Worm (Caenorhabditis elegans) whole organism, midembryonic: ENCODE data around the gene tpa-1.
"Not testable (repeated sequence)": the region's sequence is repeated elsewhere in the genome, so short reads cannot be mapped to it uniquely, and the experiment has no call there.

ENCODE experiments used
- T22C8.4 ChIP-seq: fragments of 200-800 bp; sonication (Bioruptor generic); IDR thresholded peaks from 2 replicates; pipeline ENCODE4 v1.3.6; 2022; ENCODE audit warnings: missing genetic modification characterization, missing compliant biosample characterization
- cog-1 ChIP-seq: sonication (generic microtip); optimal IDR thresholded peaks from 2 replicates; lab custom pipeline; 2016; ENCODE audit warnings: missing genetic modification characterization, missing compliant biosample characterization
- flt-1 ChIP-seq: fragments of 200-800 bp; sonication (Bioruptor generic); IDR thresholded peaks from 2 replicates; pipeline ENCODE4 v1.3.6; 2022; ENCODE audit warnings: missing genetic modification characterization, missing compliant biosample characterization
- klf-2 ChIP-seq: fragments of 200-800 bp; sonication (Bioruptor generic); conservative IDR thresholded peaks from 2 replicates; pipeline ENCODE4 v1.3.6; 2022; ENCODE audit warnings: missing genetic modification reagents, missing genetic modification characterization, missing compliant biosample characterization
- med-1 ChIP-seq: sonication (generic microtip); optimal IDR thresholded peaks from 2 replicates; lab custom pipeline; 2017; ENCODE audit warnings: missing genetic modification characterization, mild to moderate bottlenecking, missing compliant biosample characterization, antibody characterized with exemption, missing genetic modification reagents; ENCODE audit not compliant: insufficient read depth
- ref-1 ChIP-seq: fragments of 200-800 bp; sonication (Bioruptor generic); conservative IDR thresholded peaks from 2 replicates; pipeline ENCODE4 v1.3.6; 2022; ENCODE audit warnings: missing genetic modification reagents, missing genetic modification characterization, missing compliant biosample characterization
- tab-1 ChIP-seq: fragments of 200-800 bp; sonication (Bioruptor generic); IDR thresholded peaks from 2 replicates; pipeline ENCODE4 v1.3.6; 2022; ENCODE audit warnings: missing genetic modification characterization, missing compliant biosample characterization
- ztf-23 ChIP-seq: fragments of 200-800 bp; sonication (Bioruptor generic); IDR thresholded peaks from 2 replicates; pipeline ENCODE4 v1.3.6; 2022; ENCODE audit warnings: missing genetic modification reagents, missing genetic modification characterization, missing compliant biosample characterization
- ztf-29 ChIP-seq: fragments of 200-800 bp; sonication (Bioruptor generic); IDR thresholded peaks from 2 replicates; pipeline ENCODE4 v1.3.6; 2022; ENCODE audit warnings: missing genetic modification reagents, missing genetic modification characterization, missing compliant biosample characterization

tpa-1 gene

DNA sequence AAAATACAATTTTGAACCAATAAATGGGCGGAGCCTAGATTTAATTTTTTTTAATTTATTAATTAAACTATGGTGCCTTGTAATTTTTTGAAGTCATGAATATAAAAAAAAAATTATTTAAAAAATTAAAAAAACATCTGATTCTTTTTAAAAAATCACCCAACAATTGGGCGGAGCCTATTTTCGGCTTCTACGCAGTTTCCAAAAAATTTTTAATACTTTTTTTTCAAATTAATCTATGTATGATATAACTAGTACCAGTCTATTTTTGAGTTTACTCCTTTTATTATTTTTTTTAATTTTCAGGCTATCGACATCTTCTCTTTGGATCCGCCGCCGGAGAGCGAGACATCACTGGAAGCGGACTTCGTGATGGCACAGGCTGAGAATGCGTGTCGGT, at the start of gene tpa-1:
Gene tpa-1, plus strand, starts transcription at position 301 of the 400 bp plus-strand sequence.
- TF ChIP-seq T22C8.4 = no peak
- no peak for TF ChIP-seq flt-1
- TF ChIP-seq ztf-29 (GFP tag; lab: Robert Waterston, UW) = no peak
- no peak for TF ChIP-seq med-1
- TF ChIP-seq tab-1 = no peak
- TF ChIP-seq cog-1 (tag; lab: Kevin White, UChicago) = no peak
- TF ChIP-seq ref-1 = no peak
- no peak for TF ChIP-seq klf-2
- TF ChIP-seq ztf-23 (GFP tag; lab: Robert Waterston, UW) = no peak

- TF ChIP-seq cog-1 (tag; lab: Kevin White, UChicago) = no peak
- no peak for TF ChIP-seq flt-1
- no peak for TF ChIP-seq ztf-29 (GFP tag; lab: Robert Waterston, UW)
- TF ChIP-seq ref-1 = no peak
- no peak for TF ChIP-seq med-1
Measured at ce11 chrIV:48780-49179, 43.0 kb upstream of the tpa-1 start, which contains the start of gene frm-5.1. TSS of gene frm-5.1 (minus strand) at chrIV:48880.

ce11 chrIV:51219-51618, 40.6 kb upstream of the tpa-1 start:
- no peak for TF ChIP-seq cog-1 (tag; lab: Kevin White, UChicago)
- TF ChIP-seq flt-1 = 0 out of 2 replicates have a peak, but pooled peaks have one; percentile 23

DNA sequence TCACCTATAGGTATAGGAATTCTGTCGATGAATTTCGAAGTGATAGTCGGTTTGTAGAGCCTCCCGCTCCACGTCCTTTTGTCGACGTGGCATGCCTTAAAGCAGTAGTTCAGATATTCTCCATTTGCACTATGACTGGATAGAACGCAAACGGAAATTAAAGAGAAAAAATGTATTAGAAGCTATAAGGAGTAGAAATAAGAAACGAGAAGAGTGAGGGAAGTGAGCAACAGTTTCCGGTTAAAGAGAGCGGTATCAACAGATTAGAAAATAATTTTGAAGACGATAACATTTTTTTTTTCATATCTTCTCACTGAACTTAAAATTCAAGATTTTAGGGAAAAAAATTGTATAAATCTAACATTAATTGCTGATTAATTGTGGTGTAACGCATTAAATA, 38.2 kb upstream of the tpa-1 start, which contains the start of gene T05C7.4:
Gene T05C7.4, minus strand, starts transcription at position 101 of the 400 bp plus-strand sequence.
- TF ChIP-seq med-1 = no peak
- no peak for TF ChIP-seq klf-2
- no peak for TF ChIP-seq ref-1
- no peak for TF ChIP-seq cog-1 (tag; lab: Kevin White, UChicago)
- no peak for TF ChIP-seq ztf-29 (GFP tag; lab: Robert Waterston, UW)
- TF ChIP-seq tab-1 = no peak
- TF ChIP-seq ztf-23 (GFP tag; lab: Robert Waterston, UW) = no peak
- no peak for TF ChIP-seq T22C8.4
- no peak for TF ChIP-seq flt-1

DNA sequence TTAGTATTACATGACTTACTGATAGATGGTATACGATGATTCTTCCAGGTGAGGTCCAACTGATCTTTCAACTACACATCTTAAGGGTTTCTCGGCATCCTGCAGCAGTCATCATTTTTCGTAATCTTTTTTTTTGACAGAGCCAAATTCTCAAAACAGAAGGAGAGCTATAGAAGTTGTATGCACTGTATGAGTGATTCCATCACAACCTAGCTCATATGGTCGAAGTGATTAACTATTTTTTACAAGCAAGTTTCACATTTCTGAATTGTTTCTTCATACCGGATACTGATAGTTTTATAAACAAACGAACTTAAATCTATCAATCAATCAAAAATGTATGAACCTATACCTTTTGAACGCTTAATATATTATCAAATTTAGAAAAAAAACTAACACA, 33.0 kb upstream of the tpa-1 start, which contains the start of gene T05C7.5:
Gene T05C7.5, minus strand, starts transcription at position 101 of the 400 bp plus-strand sequence.
- TF ChIP-seq flt-1 (no peak), ref-1 (no peak), ztf-23 (GFP tag; lab: Robert Waterston, UW) (no peak), klf-2 (no peak), tab-1 (no peak), med-1 (no peak), T22C8.4 (no peak), ztf-29 (GFP tag; lab: Robert Waterston, UW) (no peak), cog-1 (tag; lab: Kevin White, UChicago) (no peak)

- TF ChIP-seq T22C8.4, ref-1, med-1: not testable (repeated sequence)
Measured at ce11 chrIV:61448-61847, 30.3 kb upstream of the tpa-1 start, which contains the start of gene T05C7.7. TSS of gene T05C7.7 (plus strand) at chrIV:61748.

- no peak for TF ChIP-seq flt-1
- no peak for TF ChIP-seq klf-2
- TF ChIP-seq tab-1 = no peak
- no peak for TF ChIP-seq ztf-29 (GFP tag; lab: Robert Waterston, UW)
- TF ChIP-seq cog-1 (tag; lab: Kevin White, UChicago) = no peak
- no peak for TF ChIP-seq med-1
- TF ChIP-seq ztf-23 (GFP tag; lab: Robert Waterston, UW) = no peak
- TF ChIP-seq ref-1 = no peak
- TF ChIP-seq T22C8.4 = no peak
Measured at ce11 chrIV:71266-71665, 20.5 kb upstream of the tpa-1 start.

DNA sequence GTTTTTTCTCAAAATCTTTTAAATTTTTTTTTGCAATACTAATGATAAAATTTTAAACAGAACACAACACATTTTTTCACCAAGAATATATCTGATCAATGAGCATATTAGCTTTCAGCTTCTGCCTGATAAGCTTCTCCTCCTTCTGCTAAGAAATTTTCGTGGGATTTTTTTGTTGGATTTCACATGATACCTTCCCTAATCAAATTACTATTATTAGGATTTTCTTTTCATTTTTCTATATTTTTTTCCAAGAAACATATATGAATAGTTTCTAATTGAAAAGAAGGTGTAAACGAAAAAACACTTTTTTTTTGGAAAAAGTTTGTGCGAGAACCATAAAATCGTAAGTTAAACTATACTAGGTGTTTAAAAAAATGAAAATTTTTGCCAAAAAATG, 18.6 kb upstream of the tpa-1 start:
- TF ChIP-seq ztf-23 (GFP tag; lab: Robert Waterston, UW) (no peak), klf-2 (no peak), med-1 (no peak), ztf-29 (GFP tag; lab: Robert Waterston, UW) (no peak), ref-1 (no peak), flt-1 (no peak), tab-1 (no peak)

- TF ChIP-seq flt-1 (no peak), ztf-23 (GFP tag; lab: Robert Waterston, UW) (no peak), cog-1 (tag; lab: Kevin White, UChicago) (no peak), T22C8.4 (no peak), ref-1 (no peak), med-1 (no peak), ztf-29 (GFP tag; lab: Robert Waterston, UW) (no peak), tab-1 (no peak), klf-2 (no peak)
Measured at ce11 chrIV:76070-76469, 15.7 kb upstream of the tpa-1 start, which contains the start of gene T05C7.8. TSS of gene T05C7.8 (plus strand) at chrIV:76370.

ce11 chrIV:77421-77820, 14.4 kb upstream of the tpa-1 start:
- no peak for TF ChIP-seq cog-1 (tag; lab: Kevin White, UChicago)
- no peak for TF ChIP-seq tab-1
- no peak for TF ChIP-seq flt-1
- TF ChIP-seq ztf-23 (GFP tag; lab: Robert Waterston, UW) = no peak
- TF ChIP-seq med-1 = no peak
- TF ChIP-seq ztf-29 (GFP tag; lab: Robert Waterston, UW) = no peak
- TF ChIP-seq T22C8.4 = no peak
- no peak for TF ChIP-seq klf-2
- TF ChIP-seq ref-1 = no peak

- TF ChIP-seq tab-1 = no peak
- no peak for TF ChIP-seq med-1
- TF ChIP-seq T22C8.4 = no peak
- TF ChIP-seq ztf-23 (GFP tag; lab: Robert Waterston, UW) = no peak
- TF ChIP-seq ref-1 = no peak
- no peak for TF ChIP-seq klf-2
- no peak for TF ChIP-seq flt-1
- no peak for TF ChIP-seq cog-1 (tag; lab: Kevin White, UChicago)
Measured at ce11 chrIV:78206-78605, 13.6 kb upstream of the tpa-1 start.

DNA sequence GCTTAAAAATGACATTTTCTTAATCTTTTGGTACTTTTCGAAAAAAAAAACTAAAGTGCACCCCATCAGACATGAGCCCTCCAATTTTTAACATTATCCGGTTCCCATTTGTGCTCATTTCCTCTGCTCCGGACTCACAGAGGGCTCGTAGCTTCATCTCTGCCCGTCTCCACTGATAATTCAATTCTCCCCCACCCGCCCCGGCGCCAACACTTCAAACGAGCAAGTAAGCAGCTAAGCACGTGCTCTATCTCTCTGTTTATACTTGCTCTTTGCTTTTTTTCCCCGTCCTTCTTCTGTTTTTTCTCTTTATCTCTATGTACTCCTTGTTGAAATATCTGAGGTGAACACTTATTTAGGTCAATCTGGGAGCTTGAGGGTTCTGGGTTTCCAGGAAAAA, 12.6 kb upstream of the tpa-1 start, which contains the start of gene T05C7.9:
Gene T05C7.9, plus strand, starts transcription at position 72 of the 400 bp plus-strand sequence.
- TF ChIP-seq cog-1 (tag; lab: Kevin White, UChicago) (no peak), T22C8.4 (no peak), ztf-29 (GFP tag; lab: Robert Waterston, UW) (no peak), ref-1 (no peak), tab-1 (no peak), ztf-23 (GFP tag; lab: Robert Waterston, UW) (no peak), med-1 (no peak), klf-2 (no peak), flt-1 (no peak)
